Worm (Caenorhabditis elegans) whole organism, L2 larva: Measurements from ENCODE around the gene lem-2.

Experiments used
- C34F6.9 ChIP-seq: fragments of 150-350 bp; optimal IDR thresholded peaks from 2 replicates; lab custom pipeline; 2014; ENCODE audit warnings: missing biosample characterization, missing genetic modification characterization
- F13H6.1 ChIP-seq: sonication (generic microtip); optimal IDR thresholded peaks from 2 replicates; lab custom pipeline; 2016; ENCODE audit warnings: missing genetic modification characterization, missing compliant biosample characterization
- R02D3.7 ChIP-seq: fragments of 150-350 bp; optimal IDR thresholded peaks from 2 replicates; lab custom pipeline; 2014; ENCODE audit warnings: missing biosample characterization, missing genetic modification characterization
- Y55F3AM.14 ChIP-seq: fragments of 200-800 bp; sonication (Bioruptor generic); optimal IDR thresholded peaks from 2 replicates; lab custom pipeline; 2018; ENCODE audit warnings: mild to moderate bottlenecking, missing genetic modification characterization, missing compliant biosample characterization
- ZK546.5 ChIP-seq: sonication (generic microtip); optimal IDR thresholded peaks from 2 replicates; lab custom pipeline; 2017; ENCODE audit warnings: missing biosample characterization, missing genetic modification characterization
- alr-1 ChIP-seq: fragments of 150-350 bp; optimal IDR thresholded peaks from 2 replicates; lab custom pipeline; 2014; ENCODE audit warnings: missing biosample characterization, missing genetic modification characterization
- aly-2 ChIP-seq: fragments of 150-350 bp; optimal IDR thresholded peaks from 2 replicates; lab custom pipeline; 2014; ENCODE audit warnings: missing biosample characterization, missing genetic modification characterization
- ama-1 ChIP-seq: fragments of 150-350 bp; optimal IDR thresholded peaks from 2 replicates; lab custom pipeline; 2018; ENCODE audit warnings: inconsistent platforms
- ceh-16 ChIP-seq: fragments of 150-350 bp; optimal IDR thresholded peaks from 2 replicates; lab custom pipeline; 2014; ENCODE audit warnings: missing biosample characterization, missing genetic modification characterization
- crh-2 ChIP-seq: sonication (generic microtip); optimal IDR thresholded peaks from 2 replicates; lab custom pipeline; 2017; ENCODE audit warnings: missing biosample characterization, missing genetic modification characterization
- dmd-4 ChIP-seq: sonication (generic microtip); optimal IDR thresholded peaks from 2 replicates; lab custom pipeline; 2017; ENCODE audit warnings: missing biosample characterization, missing genetic modification characterization
- egl-27 ChIP-seq: sonication (generic microtip); optimal IDR thresholded peaks from 3 replicates; lab custom pipeline; 2017; ENCODE audit warnings: missing biosample characterization, missing genetic modification reagents, missing genetic modification characterization
- elt-1 ChIP-seq: fragments of 150-350 bp; optimal IDR thresholded peaks from 2 replicates; lab custom pipeline; 2014; ENCODE audit warnings: missing biosample characterization, missing genetic modification characterization
- elt-3 ChIP-seq: sonication (generic microtip); optimal IDR thresholded peaks from 2 replicates; lab custom pipeline; 2017; ENCODE audit warnings: missing biosample characterization, missing genetic modification characterization
- fos-1 ChIP-seq: fragments of 150-350 bp; optimal IDR thresholded peaks from 2 replicates; lab custom pipeline; 2014; ENCODE audit warnings: missing biosample characterization, missing genetic modification characterization
- gmeb-1 ChIP-seq: fragments of 150-350 bp; optimal IDR thresholded peaks from 2 replicates; lab custom pipeline; 2014; ENCODE audit warnings: missing biosample characterization, missing genetic modification characterization
- lin-11 ChIP-seq: fragments of 150-350 bp; sonication (generic microtip); optimal IDR thresholded peaks from 2 replicates; lab custom pipeline; 2014; ENCODE audit warnings: missing biosample characterization, missing genetic modification characterization, inconsistent platforms, mixed read lengths
- lin-13 ChIP-seq: fragments of 150-350 bp; optimal IDR thresholded peaks from 2 replicates; lab custom pipeline; 2014; ENCODE audit warnings: missing biosample characterization, missing genetic modification reagents, missing genetic modification characterization
- lin-39 ChIP-seq: fragments of 150-350 bp; optimal IDR thresholded peaks from 2 replicates; lab custom pipeline; 2014; ENCODE audit warnings: missing biosample characterization, missing genetic modification reagents, missing genetic modification characterization
- lsy-2 ChIP-seq, 2 experiments: fragments of 150-350 bp in 1 of 2; sonication (generic microtip) in 1 of 2; optimal IDR thresholded peaks; 2 replicates each; lab custom pipeline; 2014 to 2017; ENCODE audit warnings: missing biosample characterization in 2 of 2, missing genetic modification characterization in 2 of 2
- mab-5 ChIP-seq: fragments of 150-350 bp; optimal IDR thresholded peaks from 2 replicates; lab custom pipeline; 2014; ENCODE audit warnings: missing biosample characterization, missing genetic modification characterization
- mbf-1 ChIP-seq: sonication (generic microtip); optimal IDR thresholded peaks from 2 replicates; lab custom pipeline; 2017; ENCODE audit warnings: missing biosample characterization, missing genetic modification characterization
- mdl-1 ChIP-seq, 2 experiments: fragments of 150-350 bp in 1 of 2; sonication (generic microtip) in 1 of 2; optimal IDR thresholded peaks; 2 replicates each; lab custom pipeline; 2017; ENCODE audit warnings: missing biosample characterization in 2 of 2, missing genetic modification characterization in 2 of 2
- nhr-10 ChIP-seq: sonication (generic microtip); optimal IDR thresholded peaks from 2 replicates; lab custom pipeline; 2017; ENCODE audit warnings: missing biosample characterization, missing genetic modification characterization
- nhr-11 ChIP-seq: fragments of 150-350 bp; optimal IDR thresholded peaks from 2 replicates; lab custom pipeline; 2014; ENCODE audit warnings: missing biosample characterization, missing genetic modification characterization
- nhr-12 ChIP-seq: fragments of 150-350 bp; optimal IDR thresholded peaks from 2 replicates; lab custom pipeline; 2014; ENCODE audit warnings: missing biosample characterization, missing genetic modification characterization
- nhr-129 ChIP-seq: fragments of 150-350 bp; optimal IDR thresholded peaks from 2 replicates; lab custom pipeline; 2014; ENCODE audit warnings: missing biosample characterization, missing genetic modification characterization
- nhr-21 ChIP-seq: fragments of 150-350 bp; optimal IDR thresholded peaks from 2 replicates; lab custom pipeline; 2014; ENCODE audit warnings: missing biosample characterization, missing genetic modification characterization
- nhr-23 ChIP-seq: fragments of 150-350 bp; optimal IDR thresholded peaks from 2 replicates; lab custom pipeline; 2014; ENCODE audit warnings: missing biosample characterization, missing genetic modification reagents, missing genetic modification characterization
- nhr-237 ChIP-seq: fragments of 150-350 bp; optimal IDR thresholded peaks from 2 replicates; lab custom pipeline; 2014; ENCODE audit warnings: missing biosample characterization, missing genetic modification characterization
- nhr-25 ChIP-seq: fragments of 150-350 bp; sonication (generic microtip); optimal IDR thresholded peaks from 3 replicates; lab custom pipeline; 2014; ENCODE audit warnings: missing biosample characterization, missing genetic modification characterization
- nhr-77 ChIP-seq: fragments of 150-350 bp; optimal IDR thresholded peaks from 2 replicates; lab custom pipeline; 2014; ENCODE audit warnings: missing biosample characterization, missing genetic modification characterization
- peb-1 ChIP-seq: fragments of 150-350 bp; optimal IDR thresholded peaks from 2 replicates; lab custom pipeline; 2014; ENCODE audit warnings: missing biosample characterization, missing genetic modification characterization
- sem-4 ChIP-seq: fragments of 150-350 bp; optimal IDR thresholded peaks from 2 replicates; lab custom pipeline; 2014; ENCODE audit warnings: missing biosample characterization, missing genetic modification reagents, missing genetic modification characterization
- skn-1 ChIP-seq: sonication (generic microtip); optimal IDR thresholded peaks from 2 replicates; lab custom pipeline; 2017; ENCODE audit warnings: missing biosample characterization, missing genetic modification characterization
- sma-3 ChIP-seq: sonication (generic microtip); optimal IDR thresholded peaks from 2 replicates; lab custom pipeline; 2016; ENCODE audit warnings: missing genetic modification reagents, missing genetic modification characterization, missing compliant biosample characterization
- sma-9 ChIP-seq, 2 experiments: fragments of 150-350 bp in 1 of 2; sonication (generic microtip) in 1 of 2; optimal IDR thresholded peaks; 2 replicates each; lab custom pipeline; 2014 to 2016; ENCODE audit warnings: missing genetic modification characterization in 2 of 2, mild to moderate bottlenecking in 1 of 2, missing biosample characterization in 1 of 2, missing compliant biosample characterization in 1 of 2, missing genetic modification reagents in 1 of 2, moderate library complexity in 1 of 2
- snpc-4 ChIP-seq: fragments of 150-350 bp; optimal IDR thresholded peaks from 2 replicates; lab custom pipeline; 2014; ENCODE audit warnings: missing biosample characterization, missing genetic modification characterization
- unc-39 ChIP-seq: fragments of 150-350 bp; optimal IDR thresholded peaks from 2 replicates; lab custom pipeline; 2014; ENCODE audit warnings: missing biosample characterization, missing genetic modification characterization
- unc-55 ChIP-seq: fragments of 150-350 bp; sonication (generic microtip); optimal IDR thresholded peaks from 3 replicates; lab custom pipeline; 2014; ENCODE audit warnings: missing biosample characterization, missing genetic modification reagents, missing genetic modification characterization
- unc-62 ChIP-seq: fragments of 150-350 bp; optimal IDR thresholded peaks from 2 replicates; lab custom pipeline; 2014; ENCODE audit warnings: missing biosample characterization, missing genetic modification reagents, missing genetic modification characterization
- zag-1 ChIP-seq: fragments of 150-350 bp; optimal IDR thresholded peaks from 2 replicates; lab custom pipeline; 2014; ENCODE audit warnings: missing biosample characterization, missing genetic modification characterization
- ztf-11 ChIP-seq: sonication (generic microtip); optimal IDR thresholded peaks from 2 replicates; lab custom pipeline; 2017; ENCODE audit warnings: missing biosample characterization, missing genetic modification characterization
- ztf-4 ChIP-seq: fragments of 150-350 bp; optimal IDR thresholded peaks from 2 replicates; lab custom pipeline; 2014; ENCODE audit warnings: missing biosample characterization, missing genetic modification characterization

The lem-2 gene

DNA sequence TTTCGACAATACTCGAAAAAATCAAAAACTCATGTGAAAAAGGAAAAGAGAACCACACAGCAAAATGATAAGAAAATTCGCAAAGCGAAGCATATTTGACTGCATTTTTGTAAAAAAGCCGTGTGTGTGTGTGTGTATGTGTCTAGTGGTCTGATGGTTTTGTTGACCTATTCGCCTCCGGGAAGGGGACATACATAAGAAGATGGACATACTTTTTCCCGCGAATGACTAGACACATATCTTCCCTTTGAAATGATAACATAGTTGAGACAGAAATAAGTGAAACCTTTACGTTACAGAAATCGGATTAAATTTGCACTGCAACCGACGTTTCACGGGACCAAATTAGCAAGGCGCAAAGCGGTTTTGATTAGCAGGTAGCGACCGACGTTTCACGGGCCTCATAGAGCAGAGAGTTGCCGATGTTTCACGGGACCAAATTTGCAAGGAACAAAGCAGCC, 11.7 kb upstream of the lem-2 start:
- TF ChIP-seq nhr-21 (tag; lab: Kevin White, UChicago) (peak; percentile 7), snpc-4 (tag; lab: Kevin White, UChicago) (peak; percentile 35), sma-3 (GFP tag; lab: Kevin White, UChicago) (no peak), fos-1 (tag; lab: Kevin White, UChicago) (peak; percentile 51)

DNA sequence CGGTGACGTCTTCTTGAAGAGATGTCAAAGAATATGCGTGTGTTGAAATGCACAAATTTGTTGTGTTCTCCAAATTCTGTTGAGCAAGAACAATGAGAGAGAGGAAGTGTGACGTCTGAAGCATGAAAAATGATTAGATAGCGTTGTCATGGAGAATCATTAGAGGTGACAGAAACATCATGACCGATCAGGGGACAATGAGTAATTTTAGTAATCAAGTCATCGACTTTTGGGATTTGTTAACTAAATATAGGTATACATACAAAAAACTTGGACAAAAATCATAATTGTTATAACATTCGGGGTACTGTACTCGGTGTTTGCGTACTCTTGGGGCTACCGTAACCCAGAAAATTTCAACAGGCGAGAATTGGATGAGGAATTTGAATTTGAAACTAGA, 11.0 kb upstream of the lem-2 start, which contains the start of gene daf-5:
daf-5 (minus strand) TSS at position 101 of the 400 bp plus-strand sequence.
- TF ChIP-seq lsy-2 (tag; optimal IDR thresholded peaks at IDR 0.05; lab: Kevin White, UChicago) (no peak), nhr-129 (no peak)

DNA sequence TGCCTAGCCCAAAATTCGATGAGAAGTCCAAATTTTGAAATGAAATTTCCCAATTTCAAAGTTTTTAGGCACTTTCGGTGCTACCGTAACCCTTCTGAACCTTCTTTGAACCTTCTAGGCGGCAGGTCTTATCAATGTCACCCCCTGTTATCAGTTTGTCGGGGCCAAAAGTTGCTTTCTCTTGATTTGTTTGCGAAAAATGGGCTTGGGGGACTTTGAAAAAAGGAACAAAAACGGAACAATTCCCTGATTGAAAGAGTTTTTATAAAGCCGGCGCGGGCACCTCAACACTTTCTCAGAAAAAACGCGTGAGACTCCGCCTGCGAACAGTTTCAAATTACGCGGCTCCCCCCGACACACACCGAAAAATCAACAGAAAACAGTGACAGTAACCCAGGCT, 10.1 kb upstream of the lem-2 start:
- TF ChIP-seq unc-62 (no peak), peb-1 (tag; lab: Kevin White, UChicago) (no peak), ZK546.5 (tag; lab: Kevin White, UChicago) (no peak), mdl-1 (tag; optimal IDR thresholded peaks at IDR 0.05; lab: Kevin White, UChicago) (no peak), egl-27 (no peak), nhr-21 (tag; lab: Kevin White, UChicago) (no peak), nhr-77 (tag; lab: Kevin White, UChicago) (no peak), mbf-1 (tag; lab: Kevin White, UChicago) (no peak), unc-55 (no peak), lin-11 (no peak), ama-1 (lab: Kevin White, UChicago) (no peak), unc-39 (tag; lab: Kevin White, UChicago) (no peak), R02D3.7 (tag; lab: Kevin White, UChicago) (no peak), gmeb-1 (no peak), nhr-10 (no peak), ztf-4 (tag; lab: Kevin White, UChicago) (no peak)

DNA sequence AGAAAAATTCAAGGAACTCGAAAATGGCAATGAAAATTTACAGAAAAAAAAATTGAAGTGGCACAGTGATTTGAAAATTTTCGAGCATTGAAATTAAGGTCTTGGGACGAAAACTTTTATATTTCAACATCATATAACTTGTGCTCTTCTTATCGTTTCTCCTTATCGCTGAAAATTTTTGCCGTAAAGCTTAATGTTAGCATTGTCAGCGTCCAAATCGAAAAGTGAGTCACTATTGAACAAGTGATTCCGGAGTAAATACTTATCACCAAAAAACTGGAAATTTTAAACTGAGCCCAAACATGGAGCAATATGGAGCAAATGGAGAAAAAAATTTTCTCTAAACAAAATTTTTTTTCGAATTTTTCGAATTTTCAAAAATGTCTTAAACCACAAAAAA, 7.5 kb upstream of the lem-2 start:
- peak; percentile 88 for TF ChIP-seq fos-1 (tag; lab: Kevin White, UChicago)
- TF ChIP-seq snpc-4 (tag; lab: Kevin White, UChicago) = no peak
- peak; percentile 2 for TF ChIP-seq sma-9 (GFP tag; optimal IDR thresholded peaks at IDR 0.05; lab: Kevin White, UChicago)
- no peak for TF ChIP-seq sma-9 (tag; optimal IDR thresholded peaks at IDR 0.05; lab: Kevin White, UChicago)

DNA sequence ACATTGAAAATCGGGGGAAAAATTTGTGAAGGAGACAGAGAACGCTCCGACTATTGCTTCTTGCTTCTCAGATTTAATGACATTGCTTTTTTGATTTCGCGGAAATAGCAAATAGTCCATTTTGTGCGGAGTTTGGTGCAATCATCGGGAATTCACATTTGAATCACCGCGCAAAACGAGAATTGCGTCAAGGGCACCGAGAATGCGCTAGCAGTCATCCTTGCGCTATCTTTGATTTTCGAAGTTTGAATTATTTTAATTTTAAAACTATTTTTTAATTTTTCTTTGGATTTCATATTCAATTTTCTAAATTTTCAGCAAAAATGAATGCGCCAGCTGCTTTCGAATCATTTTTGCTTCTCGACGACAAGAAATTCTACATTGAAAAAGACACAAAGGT, 3.5 kb upstream of the lem-2 start, which contains the start of gene rpb-11:
rpb-11 (plus strand) TSS at position 319 of the 400 bp plus-strand sequence.
- TF ChIP-seq peb-1 (tag; lab: Kevin White, UChicago) = no peak
- TF ChIP-seq elt-3 (tag; lab: Kevin White, UChicago) = no peak
- no peak for TF ChIP-seq skn-1 (tag; lab: Kevin White, UChicago)
- TF ChIP-seq mbf-1 (tag; lab: Kevin White, UChicago) = no peak
- peak; percentile 56 for TF ChIP-seq ZK546.5 (tag; lab: Kevin White, UChicago)
- TF ChIP-seq unc-62 = no peak
- no peak for TF ChIP-seq aly-2 (tag; lab: Kevin White, UChicago)
- TF ChIP-seq ceh-16 (tag; lab: Kevin White, UChicago) = peak; percentile 85
- peak; percentile 74 for TF ChIP-seq ztf-4 (tag; lab: Kevin White, UChicago)
- TF ChIP-seq nhr-10 = peak; percentile 78
- no peak for TF ChIP-seq nhr-11
- no peak for TF ChIP-seq elt-1
- TF ChIP-seq nhr-12 = peak; percentile 39
- TF ChIP-seq sma-3 (GFP tag; lab: Kevin White, UChicago) = peak; percentile 95
- peak; percentile 93 for TF ChIP-seq F13H6.1 (tag; lab: Kevin White, UChicago)
- TF ChIP-seq dmd-4 (tag; lab: Kevin White, UChicago) = peak; percentile 28
- no peak for TF ChIP-seq ztf-11 (tag; lab: Kevin White, UChicago)
- TF ChIP-seq zag-1 (tag; lab: Kevin White, UChicago) = peak; percentile 13
- TF ChIP-seq lin-13 (GFP tag; lab: Kevin White, UChicago) = peak; percentile 96
- peak; percentile 96 for TF ChIP-seq C34F6.9 (tag; lab: Kevin White, UChicago)
- TF ChIP-seq mab-5 = peak; percentile 94
- TF ChIP-seq alr-1 (tag; lab: Kevin White, UChicago) = no peak
- peak; percentile 92 for TF ChIP-seq sem-4
- peak; percentile 60 for TF ChIP-seq R02D3.7 (tag; lab: Kevin White, UChicago)
- TF ChIP-seq lin-39 = peak; percentile 38
- peak; percentile 68 for TF ChIP-seq fos-1 (tag; lab: Kevin White, UChicago)
- TF ChIP-seq ama-1 (lab: Kevin White, UChicago) = peak; percentile 59
- peak; percentile 74 for TF ChIP-seq nhr-237
- peak; percentile 100 for TF ChIP-seq gmeb-1
- no peak for TF ChIP-seq nhr-23 (tag; lab: Kevin White, UChicago)
- peak; percentile 93 to 96 for TF ChIP-seq lsy-2 (tag; optimal IDR thresholded peaks at IDR 0.05; lab: Kevin White, UChicago)
- peak; percentile 97 for TF ChIP-seq unc-55
- peak; percentile 91 for TF ChIP-seq crh-2 (tag; lab: Kevin White, UChicago)
- no peak for TF ChIP-seq Y55F3AM.14 (GFP tag; lab: Kevin White, UChicago)
- peak; percentile 96 for TF ChIP-seq nhr-25
- TF ChIP-seq sma-9 (GFP tag; optimal IDR thresholded peaks at IDR 0.05; lab: Kevin White, UChicago) = peak; percentile 97
- TF ChIP-seq sma-9 (tag; optimal IDR thresholded peaks at IDR 0.05; lab: Kevin White, UChicago) = no peak
- peak; percentile 92 for TF ChIP-seq nhr-21 (tag; lab: Kevin White, UChicago)
